Worm (Caenorhabditis elegans): Measurements from ENCODE around the gene hpo-29.

DNA sequence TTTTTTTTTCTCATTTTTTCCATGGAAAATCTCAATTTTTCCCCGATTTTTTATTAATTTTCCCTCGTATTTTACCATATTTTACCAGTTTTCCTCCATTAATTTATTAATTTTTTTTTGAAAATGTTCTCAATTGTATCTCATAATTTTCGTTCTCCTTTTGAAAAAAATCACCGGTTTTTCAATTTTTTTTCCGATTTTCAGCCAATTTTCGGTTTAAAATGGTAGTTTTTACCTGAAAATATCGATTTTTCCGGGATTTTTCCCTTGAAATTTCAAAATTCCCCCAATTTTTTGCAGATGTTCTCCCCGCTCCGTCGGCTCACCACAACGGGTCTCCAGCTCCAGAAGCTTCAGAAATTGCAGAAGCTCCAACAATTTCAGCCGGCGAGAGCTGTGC, 48.2 kb downstream of the hpo-29 start, which contains the start of gene taco-1:
- TF ChIP-seq unc-120 (tag; optimal IDR thresholded peaks at IDR 0.05; ENCODE audit: poor library complexity, severe bottlenecking) (no peak), tbx-8 (GFP tag; optimal IDR thresholded peaks at IDR 0.05) (no peak), ces-1 (GFP tag; optimal IDR thresholded peaks at IDR 0.05) (no peak), ztf-11 (tag; optimal IDR thresholded peaks at IDR 0.05) (no peak), elt-1 (tag; optimal IDR thresholded peaks at IDR 0.05; ENCODE audit: borderline replicate concordance, insufficient read depth) (no peak), lsy-2 (tag; optimal IDR thresholded peaks at IDR 0.05) (no peak), unc-62 (GFP tag; optimal IDR thresholded peaks at IDR 0.05) (no peak), snpc-4 (tag; optimal IDR thresholded peaks at IDR 0.05) (no peak), sptf-1 (tag; optimal IDR thresholded peaks at IDR 0.05) (no peak), pha-4 (tag; optimal IDR thresholded peaks at IDR 0.05) (no peak)
